Worm (Caenorhabditis elegans) whole organism, L3 larva: Measurements from ENCODE around the gene fpn-1.2.

Source experiments
- R02D3.7 ChIP-seq: fragments of 150-350 bp; optimal IDR thresholded peaks from 2 replicates; lab custom pipeline; 2014; ENCODE audit warnings: missing biosample characterization, missing genetic modification characterization
- daf-12 ChIP-seq: fragments of 150-350 bp; optimal IDR thresholded peaks from 2 replicates; lab custom pipeline; 2014; ENCODE audit warnings: missing biosample characterization, missing genetic modification reagents, missing genetic modification characterization
- elt-1 ChIP-seq: fragments of 150-350 bp; optimal IDR thresholded peaks from 2 replicates; lab custom pipeline; 2014; ENCODE audit warnings: missing biosample characterization, missing genetic modification characterization
- fos-1 ChIP-seq: fragments of 150-350 bp; optimal IDR thresholded peaks from 2 replicates; lab custom pipeline; 2014; ENCODE audit warnings: missing biosample characterization, missing genetic modification characterization
- lin-15B ChIP-seq: fragments of 150-350 bp; optimal IDR thresholded peaks from 2 replicates; lab custom pipeline; 2014; ENCODE audit warnings: missing biosample characterization, missing genetic modification characterization
- lin-39 ChIP-seq: fragments of 150-350 bp; optimal IDR thresholded peaks from 2 replicates; lab custom pipeline; 2018; ENCODE audit warnings: missing biosample characterization, missing genetic modification reagents, missing genetic modification characterization
- nhr-237 ChIP-seq: fragments of 150-350 bp; optimal IDR thresholded peaks from 2 replicates; lab custom pipeline; 2014; ENCODE audit warnings: missing biosample characterization, missing genetic modification characterization
- nhr-77 ChIP-seq: fragments of 150-350 bp; optimal IDR thresholded peaks from 2 replicates; lab custom pipeline; 2014; ENCODE audit warnings: missing biosample characterization, missing genetic modification characterization

- no peak for TF ChIP-seq nhr-77 (tag; lab: Kevin White, UChicago)
- no peak for TF ChIP-seq daf-12
- TF ChIP-seq lin-15B (tag; lab: Kevin White, UChicago) = no peak
- TF ChIP-seq lin-39 (tag; lab: Kevin White, UChicago) = no peak
- no peak for TF ChIP-seq R02D3.7 (tag; lab: Kevin White, UChicago)
- TF ChIP-seq elt-1 (tag; lab: Kevin White, UChicago) = no peak
- no peak for TF ChIP-seq nhr-237 (tag; lab: Kevin White, UChicago)
- TF ChIP-seq fos-1 (tag; lab: Kevin White, UChicago) = no peak
These were observed 31.7 kb downstream of the fpn-1.2 start for ce11 chrV:1432500-1433418.
